Worm (Caenorhabditis elegans): ENCODE data around the gene C07A9.12.

The C07A9.12 gene

ce11 chrIII:9764718-9765117, 37.4 kb upstream of the C07A9.12 start:
- no peak for TF ChIP-seq unc-55 (GFP tag; optimal IDR thresholded peaks at IDR 0.05)
- TF ChIP-seq elt-1 (tag; optimal IDR thresholded peaks at IDR 0.05): no peak
- TF ChIP-seq R02D3.7 (tag; optimal IDR thresholded peaks at IDR 0.05): no peak
- no peak for TF ChIP-seq nhr-6 (tag; optimal IDR thresholded peaks at IDR 0.05)

- TF ChIP-seq ztf-11 (tag; optimal IDR thresholded peaks at IDR 0.05) (no peak), mbf-1 (tag; optimal IDR thresholded peaks at IDR 0.05) (no peak), lin-13 (GFP tag; optimal IDR thresholded peaks at IDR 0.05) (no peak), unc-62 (GFP tag; optimal IDR thresholded peaks at IDR 0.05) (no peak), ama-1 (optimal IDR thresholded peaks at IDR 0.05) (no peak), snpc-4 (tag; optimal IDR thresholded peaks at IDR 0.05) (no peak), R02D3.7 (tag; optimal IDR thresholded peaks at IDR 0.05) (no peak), nhr-23 (tag; optimal IDR thresholded peaks at IDR 0.05) (no peak), lsy-2 (tag; optimal IDR thresholded peaks at IDR 0.05) (no peak), elt-3 (tag; optimal IDR thresholded peaks at IDR 0.05) (no peak), nhr-129 (tag; optimal IDR thresholded peaks at IDR 0.05) (no peak), ztf-1 (GFP tag; conservative IDR thresholded peaks at IDR 0.05) (no peak)
These were observed 34.9 kb upstream of the C07A9.12 start, which contains the start of gene gcc-2 for ce11 chrIII:9762093-9762748. Gene gcc-2 (minus strand): TSS chrIII:9762143.

ce11 chrIII:9760184-9760583, 32.8 kb upstream of the C07A9.12 start:
- no peak for TF ChIP-seq nhr-23 (tag; optimal IDR thresholded peaks at IDR 0.05)
- TF ChIP-seq gmeb-1 (tag; optimal IDR thresholded peaks at IDR 0.05): no peak
- no peak for TF ChIP-seq lin-11 (tag; optimal IDR thresholded peaks at IDR 0.05)
- no peak for TF ChIP-seq unc-62 (GFP tag; optimal IDR thresholded peaks at IDR 0.05)
- no peak for TF ChIP-seq F13H6.1 (tag; optimal IDR thresholded peaks at IDR 0.05)
- TF ChIP-seq fos-1 (tag; optimal IDR thresholded peaks at IDR 0.05): no peak
- no peak for TF ChIP-seq sma-3 (GFP tag; optimal IDR thresholded peaks at IDR 0.05)
- no peak for TF ChIP-seq nhr-237 (tag; optimal IDR thresholded peaks at IDR 0.05)
- TF ChIP-seq nhr-6 (tag; optimal IDR thresholded peaks at IDR 0.05): no peak
- no peak for TF ChIP-seq nhr-12 (tag; optimal IDR thresholded peaks at IDR 0.05)
- no peak for TF ChIP-seq lsy-2 (tag; optimal IDR thresholded peaks at IDR 0.05)
- no peak for TF ChIP-seq skn-1 (tag; optimal IDR thresholded peaks at IDR 0.05)
- TF ChIP-seq Y55F3AM.14 (GFP tag; optimal IDR thresholded peaks at IDR 0.05): no peak
- no peak for TF ChIP-seq egl-27 (tag; optimal IDR thresholded peaks at IDR 0.05)
- no peak for TF ChIP-seq blmp-1 (tag; optimal IDR thresholded peaks at IDR 0.05; ENCODE audit: insufficient read depth)
- TF ChIP-seq lin-39 (tag; optimal IDR thresholded peaks at IDR 0.05): no peak
- no peak for TF ChIP-seq nhr-10 (tag; optimal IDR thresholded peaks at IDR 0.05)
- TF ChIP-seq ama-1 (optimal IDR thresholded peaks at IDR 0.05): no peak
- TF ChIP-seq ZK546.5 (tag; optimal IDR thresholded peaks at IDR 0.05): no peak

- no peak for TF ChIP-seq ceh-82 (tag; optimal IDR thresholded peaks at IDR 0.05)
These were observed 31.5 kb upstream of the C07A9.12 start, which contains the start of gene rmd-1 for ce11 chrIII:9758848-9759247. Gene rmd-1 (plus strand): TSS chrIII:9759094.

- no peak for TF ChIP-seq ceh-82 (tag; optimal IDR thresholded peaks at IDR 0.05)
- TF ChIP-seq nhr-21 (tag; optimal IDR thresholded peaks at IDR 0.05): no peak
- TF ChIP-seq ztf-11 (tag; optimal IDR thresholded peaks at IDR 0.05): no peak
- no peak for TF ChIP-seq nhr-6 (tag; optimal IDR thresholded peaks at IDR 0.05)
- no peak for TF ChIP-seq C34F6.9 (tag; optimal IDR thresholded peaks at IDR 0.05)
- no peak for TF ChIP-seq zag-1 (tag; optimal IDR thresholded peaks at IDR 0.05)
- TF ChIP-seq aly-2 (tag; optimal IDR thresholded peaks at IDR 0.05): no peak
- TF ChIP-seq ceh-16 (tag; optimal IDR thresholded peaks at IDR 0.05): no peak
- no peak for TF ChIP-seq ztf-1 (GFP tag; conservative IDR thresholded peaks at IDR 0.05)
- TF ChIP-seq mdl-1 (tag; optimal IDR thresholded peaks at IDR 0.05): no peak
These were observed 30.1 kb upstream of the C07A9.12 start, which contains the start of gene vps-53 for ce11 chrIII:9757414-9757813. Gene vps-53 (minus strand): TSS chrIII:9757514.
